Worm (Caenorhabditis elegans) whole organism, L2 larva: ENCODE results near the gene mec-4.
A peak's percentile ranks its signal among the peaks of the same experiment; 100 is the strongest.

Experiments
- C34F6.9 ChIP-seq: fragments of 150-350 bp; optimal IDR thresholded peaks from 2 replicates; lab custom pipeline; 2014; ENCODE audit warnings: missing biosample characterization, missing genetic modification characterization
- F13H6.1 ChIP-seq: sonication (generic microtip); optimal IDR thresholded peaks from 2 replicates; lab custom pipeline; 2016; ENCODE audit warnings: missing genetic modification characterization, missing compliant biosample characterization
- R02D3.7 ChIP-seq: fragments of 150-350 bp; optimal IDR thresholded peaks from 2 replicates; lab custom pipeline; 2014; ENCODE audit warnings: missing biosample characterization, missing genetic modification characterization
- Y55F3AM.14 ChIP-seq: fragments of 200-800 bp; sonication (Bioruptor generic); optimal IDR thresholded peaks from 2 replicates; lab custom pipeline; 2018; ENCODE audit warnings: mild to moderate bottlenecking, missing genetic modification characterization, missing compliant biosample characterization
- ZK546.5 ChIP-seq: sonication (generic microtip); optimal IDR thresholded peaks from 2 replicates; lab custom pipeline; 2017; ENCODE audit warnings: missing biosample characterization, missing genetic modification characterization
- alr-1 ChIP-seq: fragments of 150-350 bp; optimal IDR thresholded peaks from 2 replicates; lab custom pipeline; 2014; ENCODE audit warnings: missing biosample characterization, missing genetic modification characterization
- aly-2 ChIP-seq: fragments of 150-350 bp; optimal IDR thresholded peaks from 2 replicates; lab custom pipeline; 2014; ENCODE audit warnings: missing biosample characterization, missing genetic modification characterization
- ama-1 ChIP-seq: fragments of 150-350 bp; optimal IDR thresholded peaks from 2 replicates; lab custom pipeline; 2018; ENCODE audit warnings: inconsistent platforms
- ceh-16 ChIP-seq: fragments of 150-350 bp; optimal IDR thresholded peaks from 2 replicates; lab custom pipeline; 2014; ENCODE audit warnings: missing biosample characterization, missing genetic modification characterization
- crh-2 ChIP-seq: sonication (generic microtip); optimal IDR thresholded peaks from 2 replicates; lab custom pipeline; 2017; ENCODE audit warnings: missing biosample characterization, missing genetic modification characterization
- dmd-4 ChIP-seq: sonication (generic microtip); optimal IDR thresholded peaks from 2 replicates; lab custom pipeline; 2017; ENCODE audit warnings: missing biosample characterization, missing genetic modification characterization
- egl-27 ChIP-seq: sonication (generic microtip); optimal IDR thresholded peaks from 3 replicates; lab custom pipeline; 2017; ENCODE audit warnings: missing biosample characterization, missing genetic modification reagents, missing genetic modification characterization
- elt-1 ChIP-seq: fragments of 150-350 bp; optimal IDR thresholded peaks from 2 replicates; lab custom pipeline; 2014; ENCODE audit warnings: missing biosample characterization, missing genetic modification characterization
- elt-3 ChIP-seq: sonication (generic microtip); optimal IDR thresholded peaks from 2 replicates; lab custom pipeline; 2017; ENCODE audit warnings: missing biosample characterization, missing genetic modification characterization
- gmeb-1 ChIP-seq: fragments of 150-350 bp; optimal IDR thresholded peaks from 2 replicates; lab custom pipeline; 2014; ENCODE audit warnings: missing biosample characterization, missing genetic modification characterization
- lin-11 ChIP-seq: fragments of 150-350 bp; sonication (generic microtip); optimal IDR thresholded peaks from 2 replicates; lab custom pipeline; 2014; ENCODE audit warnings: missing biosample characterization, missing genetic modification characterization, inconsistent platforms, mixed read lengths
- lin-13 ChIP-seq: fragments of 150-350 bp; optimal IDR thresholded peaks from 2 replicates; lab custom pipeline; 2014; ENCODE audit warnings: missing biosample characterization, missing genetic modification reagents, missing genetic modification characterization
- lsy-2 ChIP-seq, 2 experiments: fragments of 150-350 bp in 1 of 2; sonication (generic microtip) in 1 of 2; optimal IDR thresholded peaks; 2 replicates each; lab custom pipeline; 2014 to 2017; ENCODE audit warnings: missing biosample characterization in 2 of 2, missing genetic modification characterization in 2 of 2
- mab-5 ChIP-seq: fragments of 150-350 bp; optimal IDR thresholded peaks from 2 replicates; lab custom pipeline; 2014; ENCODE audit warnings: missing biosample characterization, missing genetic modification characterization
- mbf-1 ChIP-seq: sonication (generic microtip); optimal IDR thresholded peaks from 2 replicates; lab custom pipeline; 2017; ENCODE audit warnings: missing biosample characterization, missing genetic modification characterization
- mdl-1 ChIP-seq, 2 experiments: fragments of 150-350 bp in 1 of 2; sonication (generic microtip) in 1 of 2; optimal IDR thresholded peaks; 2 replicates each; lab custom pipeline; 2017; ENCODE audit warnings: missing biosample characterization in 2 of 2, missing genetic modification characterization in 2 of 2
- nhr-11 ChIP-seq: fragments of 150-350 bp; optimal IDR thresholded peaks from 2 replicates; lab custom pipeline; 2014; ENCODE audit warnings: missing biosample characterization, missing genetic modification characterization
- nhr-129 ChIP-seq: fragments of 150-350 bp; optimal IDR thresholded peaks from 2 replicates; lab custom pipeline; 2014; ENCODE audit warnings: missing biosample characterization, missing genetic modification characterization
- nhr-21 ChIP-seq: fragments of 150-350 bp; optimal IDR thresholded peaks from 2 replicates; lab custom pipeline; 2014; ENCODE audit warnings: missing biosample characterization, missing genetic modification characterization
- nhr-237 ChIP-seq: fragments of 150-350 bp; optimal IDR thresholded peaks from 2 replicates; lab custom pipeline; 2014; ENCODE audit warnings: missing biosample characterization, missing genetic modification characterization
- nhr-25 ChIP-seq: fragments of 150-350 bp; sonication (generic microtip); optimal IDR thresholded peaks from 3 replicates; lab custom pipeline; 2014; ENCODE audit warnings: missing biosample characterization, missing genetic modification characterization
- nhr-6 ChIP-seq: fragments of 150-350 bp; optimal IDR thresholded peaks from 2 replicates; lab custom pipeline; 2014; ENCODE audit warnings: missing biosample characterization, missing genetic modification characterization
- nhr-77 ChIP-seq: fragments of 150-350 bp; optimal IDR thresholded peaks from 2 replicates; lab custom pipeline; 2014; ENCODE audit warnings: missing biosample characterization, missing genetic modification characterization
- peb-1 ChIP-seq: fragments of 150-350 bp; optimal IDR thresholded peaks from 2 replicates; lab custom pipeline; 2014; ENCODE audit warnings: missing biosample characterization, missing genetic modification characterization
- sem-4 ChIP-seq: fragments of 150-350 bp; optimal IDR thresholded peaks from 2 replicates; lab custom pipeline; 2014; ENCODE audit warnings: missing biosample characterization, missing genetic modification reagents, missing genetic modification characterization
- skn-1 ChIP-seq: sonication (generic microtip); optimal IDR thresholded peaks from 2 replicates; lab custom pipeline; 2017; ENCODE audit warnings: missing biosample characterization, missing genetic modification characterization
- sma-3 ChIP-seq: sonication (generic microtip); optimal IDR thresholded peaks from 2 replicates; lab custom pipeline; 2016; ENCODE audit warnings: missing genetic modification reagents, missing genetic modification characterization, missing compliant biosample characterization
- sma-9 ChIP-seq, 2 experiments: fragments of 150-350 bp in 1 of 2; sonication (generic microtip) in 1 of 2; optimal IDR thresholded peaks; 2 replicates each; lab custom pipeline; 2014 to 2016; ENCODE audit warnings: missing genetic modification characterization in 2 of 2, mild to moderate bottlenecking in 1 of 2, missing biosample characterization in 1 of 2, missing compliant biosample characterization in 1 of 2, missing genetic modification reagents in 1 of 2, moderate library complexity in 1 of 2
- snpc-4 ChIP-seq: fragments of 150-350 bp; optimal IDR thresholded peaks from 2 replicates; lab custom pipeline; 2014; ENCODE audit warnings: missing biosample characterization, missing genetic modification characterization
- unc-55 ChIP-seq: fragments of 150-350 bp; sonication (generic microtip); optimal IDR thresholded peaks from 3 replicates; lab custom pipeline; 2014; ENCODE audit warnings: missing biosample characterization, missing genetic modification reagents, missing genetic modification characterization
- unc-62 ChIP-seq: fragments of 150-350 bp; optimal IDR thresholded peaks from 2 replicates; lab custom pipeline; 2014; ENCODE audit warnings: missing biosample characterization, missing genetic modification reagents, missing genetic modification characterization
- zag-1 ChIP-seq: fragments of 150-350 bp; optimal IDR thresholded peaks from 2 replicates; lab custom pipeline; 2014; ENCODE audit warnings: missing biosample characterization, missing genetic modification characterization
- ztf-11 ChIP-seq: sonication (generic microtip); optimal IDR thresholded peaks from 2 replicates; lab custom pipeline; 2017; ENCODE audit warnings: missing biosample characterization, missing genetic modification characterization
- ztf-4 ChIP-seq: fragments of 150-350 bp; optimal IDR thresholded peaks from 2 replicates; lab custom pipeline; 2014; ENCODE audit warnings: missing biosample characterization, missing genetic modification characterization

The mec-4 gene

ce11 chrX:16811974-16812373, 5.1 kb upstream of the mec-4 start:
- TF ChIP-seq aly-2 (tag; lab: Kevin White, UChicago) = no peak
- TF ChIP-seq lin-13 (GFP tag; lab: Kevin White, UChicago) = no peak
- TF ChIP-seq F13H6.1 (tag; lab: Kevin White, UChicago) = peak; percentile 50
- TF ChIP-seq zag-1 = no peak
- TF ChIP-seq nhr-77 (tag; lab: Kevin White, UChicago) = no peak
- no peak for TF ChIP-seq snpc-4 (tag; lab: Kevin White, UChicago)
- TF ChIP-seq nhr-11 = no peak
- no peak for TF ChIP-seq nhr-129 (tag; lab: Kevin White, UChicago)
- TF ChIP-seq sma-9 (GFP tag; optimal IDR thresholded peaks at IDR 0.05; lab: Kevin White, UChicago) = peak; percentile 12
- TF ChIP-seq sma-9 (tag; optimal IDR thresholded peaks at IDR 0.05; lab: Kevin White, UChicago) = no peak

- TF ChIP-seq ZK546.5 (tag; lab: Kevin White, UChicago) (no peak), peb-1 (no peak), mdl-1 (tag; optimal IDR thresholded peaks at IDR 0.05; lab: Kevin White, UChicago) (no peak), ceh-16 (no peak), sem-4 (no peak), mab-5 (tag; lab: Kevin White, UChicago) (no peak), Y55F3AM.14 (GFP tag; lab: Kevin White, UChicago) (no peak), skn-1 (tag; lab: Kevin White, UChicago) (no peak), alr-1 (tag; lab: Kevin White, UChicago) (no peak), sma-3 (GFP tag; lab: Kevin White, UChicago) (no peak), nhr-11 (no peak), dmd-4 (tag; lab: Kevin White, UChicago) (no peak), ztf-11 (tag; lab: Kevin White, UChicago) (no peak), ztf-4 (tag; lab: Kevin White, UChicago) (no peak), sma-9 (GFP tag; optimal IDR thresholded peaks at IDR 0.05; lab: Kevin White, UChicago) (no peak), sma-9 (tag; optimal IDR thresholded peaks at IDR 0.05; lab: Kevin White, UChicago) (no peak), zag-1 (no peak), unc-62 (GFP tag; lab: Kevin White, UChicago) (no peak), C34F6.9 (no peak), gmeb-1 (no peak)
Observed at ce11 chrX:16809689-16810088, 2.8 kb upstream of the mec-4 start.

ce11 chrX:16808526-16808925, 1.6 kb upstream of the mec-4 start:
- no peak for TF ChIP-seq skn-1 (tag; lab: Kevin White, UChicago)
- no peak for TF ChIP-seq unc-62 (GFP tag; lab: Kevin White, UChicago)
- no peak for TF ChIP-seq R02D3.7 (tag; lab: Kevin White, UChicago)
- no peak for TF ChIP-seq ama-1 (lab: Kevin White, UChicago)
- no peak for TF ChIP-seq ceh-16
- no peak for TF ChIP-seq nhr-237
- TF ChIP-seq, all 48 proteins: peak for 0

- TF ChIP-seq ztf-4 (tag; lab: Kevin White, UChicago) = no peak
- no peak for TF ChIP-seq aly-2 (tag; lab: Kevin White, UChicago)
- TF ChIP-seq sem-4 = no peak
- TF ChIP-seq R02D3.7 (tag; lab: Kevin White, UChicago) = no peak
- TF ChIP-seq unc-55 (GFP tag; lab: Kevin White, UChicago) = no peak
- TF ChIP-seq lin-11 (tag; lab: Kevin White, UChicago) = no peak
- TF ChIP-seq mab-5 (tag; lab: Kevin White, UChicago) = no peak
- TF ChIP-seq nhr-129 (tag; lab: Kevin White, UChicago) = no peak
- TF ChIP-seq ceh-16 = no peak
- no peak for TF ChIP-seq ZK546.5 (tag; lab: Kevin White, UChicago)
- TF ChIP-seq sma-9 (GFP tag; optimal IDR thresholded peaks at IDR 0.05; lab: Kevin White, UChicago) = no peak
- no peak for TF ChIP-seq sma-9 (tag; optimal IDR thresholded peaks at IDR 0.05; lab: Kevin White, UChicago)
- no peak for TF ChIP-seq elt-1 (tag; lab: Kevin White, UChicago)
- TF ChIP-seq C34F6.9 = no peak
Observed at ce11 chrX:16803545-16803944, 3.4 kb downstream of the mec-4 start.

- TF ChIP-seq nhr-237 (no peak), ztf-4 (tag; lab: Kevin White, UChicago) (peak; percentile 65), peb-1 (no peak), lin-13 (GFP tag; lab: Kevin White, UChicago) (peak; percentile 49), lsy-2 (tag; optimal IDR thresholded peaks at IDR 0.05; lab: Kevin White, UChicago) (peak in 1 of 2 experiments; percentile 68), mab-5 (tag; lab: Kevin White, UChicago) (no peak), nhr-25 (peak; percentile 45), nhr-6 (tag; lab: Kevin White, UChicago) (peak; percentile 55), C34F6.9 (peak; percentile 85), ceh-16 (peak; percentile 27), sma-9 (GFP tag; optimal IDR thresholded peaks at IDR 0.05; lab: Kevin White, UChicago) (peak; percentile 71), sma-9 (tag; optimal IDR thresholded peaks at IDR 0.05; lab: Kevin White, UChicago) (no peak), elt-3 (no peak), crh-2 (tag; lab: Kevin White, UChicago) (peak; percentile 78), elt-1 (tag; lab: Kevin White, UChicago) (no peak), unc-55 (GFP tag; lab: Kevin White, UChicago) (peak; percentile 72), sem-4 (peak; percentile 78), lin-11 (tag; lab: Kevin White, UChicago) (peak; percentile 3), mbf-1 (tag; lab: Kevin White, UChicago) (no peak), sma-3 (GFP tag; lab: Kevin White, UChicago) (peak; percentile 34), gmeb-1 (no peak), zag-1 (peak; percentile 33), snpc-4 (tag; lab: Kevin White, UChicago) (peak; percentile 2), nhr-129 (tag; lab: Kevin White, UChicago) (peak; percentile 84), mdl-1 (tag; optimal IDR thresholded peaks at IDR 0.05; lab: Kevin White, UChicago) (peak; percentile 20 to 55), egl-27 (peak; percentile 3), F13H6.1 (tag; lab: Kevin White, UChicago) (peak; percentile 58), ztf-11 (tag; lab: Kevin White, UChicago) (no peak), ama-1 (lab: Kevin White, UChicago) (peak; percentile 73), nhr-21 (tag; lab: Kevin White, UChicago) (peak; percentile 43)
Observed at ce11 chrX:16799065-16799663, 7.8 kb downstream of the mec-4 start.
